Fruit fly (Drosophila melanogaster): ENCODE measurements around the gene ort.

DNA sequence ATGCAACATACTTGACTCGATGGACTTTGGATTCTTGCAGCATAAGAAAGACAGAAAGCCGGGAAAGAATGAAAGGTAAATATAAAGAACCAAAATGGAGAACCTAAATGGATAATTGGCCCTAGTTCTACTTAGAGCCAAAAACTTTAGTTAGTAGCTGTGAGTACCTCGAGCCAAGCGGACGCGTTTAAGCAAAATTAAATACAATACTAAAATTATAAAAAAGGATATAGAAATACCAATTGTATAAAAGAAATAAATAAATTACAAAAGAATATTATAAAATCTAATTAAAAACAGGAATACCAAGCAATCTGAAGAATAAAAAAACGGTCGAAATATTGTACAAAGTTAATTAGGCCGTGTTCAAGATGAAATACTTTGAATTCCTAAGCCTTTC is 24.9 kb upstream of the ort start, which contains the start of gene CG34138:
- TF ChIP-seq exex (tag; optimal IDR thresholded peaks at IDR 0.05) (no peak), CG6854 (GFP tag; optimal IDR thresholded peaks at IDR 0.05) (no peak), CG9215 (GFP tag; IDR thresholded peaks at IDR 0.05) (no peak), CG2889 (GFP tag; IDR thresholded peaks at IDR 0.05) (no peak), CG1233 (GFP tag; optimal IDR thresholded peaks at IDR 0.05) (no peak), CG4617 (GFP tag; optimal IDR thresholded peaks at IDR 0.05; ENCODE audit: borderline replicate concordance) (no peak), Spps (tag; optimal IDR thresholded peaks at IDR 0.05) (no peak), pum (GFP tag; optimal IDR thresholded peaks at IDR 0.05) (no peak), slou (GFP tag; optimal IDR thresholded peaks at IDR 0.05) (no peak), ro (GFP tag; IDR thresholded peaks at IDR 0.05) (no peak), inv (GFP tag; IDR thresholded peaks at IDR 0.05; ENCODE audit: partially characterized antibody) (no peak), CG13287 (GFP tag; IDR thresholded peaks at IDR 0.05; ENCODE audit: partially characterized antibody) (no peak)
